Fruit fly (Drosophila melanogaster): Measurements from ENCODE around the gene Ref2.

DNA sequence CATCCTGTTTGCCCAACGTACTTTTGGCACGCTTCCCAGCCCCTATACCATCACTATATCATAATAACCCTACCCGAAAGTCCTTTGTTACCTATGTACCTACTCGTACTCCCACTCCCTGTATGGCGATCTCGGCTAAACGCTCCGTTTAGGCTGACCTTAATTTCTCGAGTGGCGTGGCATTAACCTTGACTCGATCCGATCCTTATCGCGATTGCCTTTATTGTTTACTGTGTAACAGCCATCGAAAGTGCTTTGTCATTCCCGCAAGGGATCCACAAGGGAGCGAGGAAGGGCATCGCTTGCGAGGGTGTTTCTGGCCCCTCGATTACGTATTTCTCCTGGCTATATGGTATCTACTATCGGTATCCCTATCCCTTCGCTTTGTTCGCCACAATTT lies 13.0 kb downstream of the Ref2 start:
- TF ChIP-seq CG8478 (optimal IDR thresholded peaks at IDR 0.05) (no peak), CTCF (optimal IDR thresholded peaks at IDR 0.05) (no peak)
